Fruit fly (Drosophila melanogaster): Measurements from ENCODE around the gene p38a.
A peak's percentile ranks its signal among the peaks of the same experiment; 100 is the strongest.

Gene p38a

dm6 chr3R:24106879-24107441 lies 45.2 kb downstream of the p38a start, which contains the start of gene CG10694:
Gene CG10694, plus strand, starts transcription at chr3R:24107391.
- TF ChIP-seq CG17568 (GFP tag; optimal IDR thresholded peaks at IDR 0.05) (no peak), Ets65A (GFP tag) (peak; percentile 87), inv (GFP tag; IDR thresholded peaks at IDR 0.05; ENCODE audit: partially characterized antibody) (no peak), BEAF-32 (GFP tag; optimal IDR thresholded peaks at IDR 0.05) (no peak), CG11560 (tag; IDR thresholded peaks at IDR 0.05) (no peak), gt (GFP tag; IDR thresholded peaks at IDR 0.05) (no peak), Ravus (GFP tag; IDR thresholded peaks at IDR 0.05) (no peak), Nf-YA (GFP tag; IDR thresholded peaks at IDR 0.05) (no peak), Med (GFP tag) (peak; percentile 63), nerfin-1 (tag; optimal IDR thresholded peaks at IDR 0.05) (no peak), CrebB (tag; optimal IDR thresholded peaks at IDR 0.05) (no peak), Neu2 (GFP tag; optimal IDR thresholded peaks at IDR 0.05; ENCODE audit: borderline replicate concordance) (no peak), CG15696 (tag; optimal IDR thresholded peaks at IDR 0.05) (no peak)

dm6 chr3R:24106059-24106631 lies 46.0 kb downstream of the p38a start:
- TF ChIP-seq Optix (GFP tag; IDR thresholded peaks at IDR 0.05) (no peak), CG1647 (GFP tag; optimal IDR thresholded peaks at IDR 0.05) (no peak), Oli (tag; optimal IDR thresholded peaks at IDR 0.05) (no peak), CG3163 (GFP tag; optimal IDR thresholded peaks at IDR 0.05) (no peak), Asciz (GFP tag; optimal IDR thresholded peaks at IDR 0.05) (peak; percentile 22), CG31224 (GFP tag; IDR thresholded peaks at IDR 0.05) (no peak), CG2199 (GFP tag; IDR thresholded peaks at IDR 0.05) (no peak), klu (GFP tag; IDR thresholded peaks at IDR 0.05) (no peak), vnd (GFP tag; IDR thresholded peaks at IDR 0.05; ENCODE audit: partially characterized antibody) (no peak), CG7357 (GFP tag; IDR thresholded peaks at IDR 0.05) (no peak), Taf1 (GFP tag; IDR thresholded peaks at IDR 0.05) (no peak), dmrt11E (tag; optimal IDR thresholded peaks at IDR 0.05) (peak; percentile 27), Xbp1 (GFP tag; optimal IDR thresholded peaks at IDR 0.05) (peak; percentile 73), seq (GFP tag; IDR thresholded peaks at IDR 0.05) (no peak), pita (GFP tag; optimal IDR thresholded peaks at IDR 0.05) (peak; percentile 24), oc (tag; optimal IDR thresholded peaks at IDR 0.05) (no peak), CG18476 (GFP tag; optimal IDR thresholded peaks at IDR 0.05) (peak; percentile 64), schlank (tag; optimal IDR thresholded peaks at IDR 0.05) (no peak), CG3407 (GFP tag; optimal IDR thresholded peaks at IDR 0.05) (no peak), gro (GFP tag; optimal IDR thresholded peaks at IDR 0.05) (peak; percentile 69), Mes4 (GFP tag; optimal IDR thresholded peaks at IDR 0.05) (peak; percentile 18), CG6854 (GFP tag; optimal IDR thresholded peaks at IDR 0.05) (no peak), NK7.1 (GFP tag; optimal IDR thresholded peaks at IDR 0.05) (no peak), CG10147 (GFP tag; optimal IDR thresholded peaks at IDR 0.05) (peak; percentile 30), ewg (GFP tag; optimal IDR thresholded peaks at IDR 0.05) (peak; percentile 84), Awh (GFP tag; IDR thresholded peaks at IDR 0.05) (no peak), CG2120 (GFP tag; optimal IDR thresholded peaks at IDR 0.05) (peak; percentile 67), CG17359 (tag; optimal IDR thresholded peaks at IDR 0.05) (peak; percentile 65), toy (GFP tag; IDR thresholded peaks at IDR 0.05) (no peak), CG7556 (GFP tag; optimal IDR thresholded peaks at IDR 0.05) (peak; percentile 34), chif (GFP tag; optimal IDR thresholded peaks at IDR 0.05) (peak in 1 of 2 experiments; percentile 9), crol (GFP tag; IDR thresholded peaks at IDR 0.05) (no peak), ERR (GFP tag; optimal IDR thresholded peaks at IDR 0.05) (no peak), CG18262 (tag; optimal IDR thresholded peaks at IDR 0.05) (peak; percentile 33), Dip3 (GFP tag; optimal IDR thresholded peaks at IDR 0.05) (peak; percentile 43), CG31441 (GFP tag; IDR thresholded peaks at IDR 0.05) (no peak), onecut (GFP tag; IDR thresholded peaks at IDR 0.05) (peak; percentile 60)
